Worm (Caenorhabditis elegans): Measurements from ENCODE around the gene C25F9.14.

ce11 chrV:19394750-19395149 lies 41.5 kb upstream of the C25F9.14 start, which contains the start of gene C25F9.8:
- TF ChIP-seq efl-1 (GFP tag; optimal IDR thresholded peaks at IDR 0.05): no peak
- TF ChIP-seq ztf-22 (GFP tag; optimal IDR thresholded peaks at IDR 0.05): no peak
- TF ChIP-seq ama-1 (optimal IDR thresholded peaks at IDR 0.05): no peak
- no peak for TF ChIP-seq ama-1 (GFP tag; optimal IDR thresholded peaks at IDR 0.05)
- no peak for TF ChIP-seq let-526 (GFP tag; IDR thresholded peaks at IDR 0.05)
- no peak for TF ChIP-seq lsy-27 (tag; optimal IDR thresholded peaks at IDR 0.05; ENCODE audit: borderline replicate concordance, insufficient read depth)
- no peak for TF ChIP-seq T07F8.4 (tag; optimal IDR thresholded peaks at IDR 0.05)
- no peak for TF ChIP-seq rec-8 (tag; optimal IDR thresholded peaks at IDR 0.05)
- no peak for TF ChIP-seq die-1 (tag; optimal IDR thresholded peaks at IDR 0.05)
- no peak for TF ChIP-seq lin-40 (tag; optimal IDR thresholded peaks at IDR 0.05)
- TF ChIP-seq madf-10 (tag; optimal IDR thresholded peaks at IDR 0.05): no peak
- no peak for TF ChIP-seq dpl-1 (GFP tag; optimal IDR thresholded peaks at IDR 0.05)
- TF ChIP-seq madf-6 (GFP tag; IDR thresholded peaks at IDR 0.05): no peak
- no peak for TF ChIP-seq madf-3 (GFP tag; IDR thresholded peaks at IDR 0.05)
- TF ChIP-seq pha-4 (tag; optimal IDR thresholded peaks at IDR 0.05): no peak
